Worm (Caenorhabditis elegans) whole organism, late embryonic: ENCODE results near the gene clpr-2.

Experiments used
- C38D4.7 ChIP-seq: fragments of 200-800 bp; sonication (Bioruptor generic); optimal IDR thresholded peaks from 2 replicates; lab custom pipeline; 2018; ENCODE audit warnings: mild to moderate bottlenecking, missing genetic modification characterization, moderate library complexity, missing compliant biosample characterization
- K09A11.1 ChIP-seq: sonication (generic microtip); optimal IDR thresholded peaks from 2 replicates; lab custom pipeline; 2017; ENCODE audit warnings: antibody characterized with exemption, mild to moderate bottlenecking, missing genetic modification characterization, missing compliant biosample characterization; ENCODE audit not compliant: insufficient read depth
- ama-1 ChIP-seq: fragments of 150-350 bp; optimal IDR thresholded peaks from 2 replicates; lab custom pipeline; 2014
- ceh-2 ChIP-seq: sonication (generic microtip); optimal IDR thresholded peaks from 2 replicates; lab custom pipeline; 2016; ENCODE audit warnings: missing genotype, missing genetic modification characterization, missing compliant biosample characterization
- fax-1 ChIP-seq: sonication (generic microtip); optimal IDR thresholded peaks from 2 replicates; lab custom pipeline; 2016; ENCODE audit warnings: missing genotype, missing genetic modification characterization, missing compliant biosample characterization
- fkh-10 ChIP-seq: fragments of 150-350 bp; optimal IDR thresholded peaks from 2 replicates; lab custom pipeline; 2014; ENCODE audit warnings: missing biosample characterization, missing genetic modification reagents, missing genetic modification characterization
- lim-6 ChIP-seq: sonication (generic microtip); optimal IDR thresholded peaks from 2 replicates; lab custom pipeline; 2016; ENCODE audit warnings: missing genetic modification characterization, missing compliant biosample characterization
- madf-2 ChIP-seq: sonication (generic microtip); optimal IDR thresholded peaks from 2 replicates; lab custom pipeline; 2017; ENCODE audit warnings: missing genetic modification characterization, missing compliant biosample characterization
- odd-2 ChIP-seq: sonication (generic microtip); optimal IDR thresholded peaks from 2 replicates; lab custom pipeline; 2017; ENCODE audit warnings: antibody characterized with exemption, mild to moderate bottlenecking, missing genetic modification characterization, missing compliant biosample characterization
- pqm-1 ChIP-seq: sonication (generic microtip); optimal IDR thresholded peaks from 2 replicates; lab custom pipeline; 2016; ENCODE audit warnings: missing genetic modification characterization, missing compliant biosample characterization
- sox-2 ChIP-seq: fragments of 200-800 bp; sonication (Bioruptor generic); IDR thresholded peaks from 2 replicates; pipeline ENCODE4 v1.3.6; 2022; ENCODE audit warnings: missing genetic modification reagents, missing genetic modification characterization, missing compliant biosample characterization
- sox-4 ChIP-seq: sonication (generic microtip); optimal IDR thresholded peaks from 2 replicates; lab custom pipeline; 2017; ENCODE audit warnings: mild to moderate bottlenecking, missing genetic modification characterization, inconsistent platforms, missing compliant biosample characterization

ce11 chrII:1232967-1233366 lies 25.8 kb upstream of the clpr-2 start:
- TF ChIP-seq madf-2 = no peak
- TF ChIP-seq ceh-2 (tag; lab: Kevin White, UChicago) = no peak
- no peak for TF ChIP-seq sox-2 (GFP tag; lab: Robert Waterston, UW)
- no peak for TF ChIP-seq sox-4
- no peak for TF ChIP-seq lim-6 (tag; lab: Kevin White, UChicago)
- TF ChIP-seq C38D4.7 (GFP tag; lab: Kevin White, UChicago) = no peak
- no peak for TF ChIP-seq K09A11.1 (tag; lab: Kevin White, UChicago)
- no peak for TF ChIP-seq fkh-10 (GFP tag; lab: Kevin White, UChicago)
- no peak for TF ChIP-seq fax-1 (tag; lab: Kevin White, UChicago)
- TF ChIP-seq pqm-1 (tag; lab: Kevin White, UChicago) = no peak
- no peak for TF ChIP-seq ama-1 (lab: Kevin White, UChicago)
- no peak for TF ChIP-seq odd-2 (tag; lab: Kevin White, UChicago)
